Fruit fly (Drosophila melanogaster): ENCODE results near the gene Dip-B.
A peak's percentile ranks its signal among the peaks of the same experiment; 100 is the strongest.

dm6 chr3R:13815566-13816374 lies 33.7 kb downstream of the Dip-B start:
- TF ChIP-seq CG6791 (GFP tag; IDR thresholded peaks at IDR 0.05; ENCODE audit: partially characterized antibody) (no peak), CG3847 (GFP tag; IDR thresholded peaks at IDR 0.05) (no peak), row (GFP tag; IDR thresholded peaks at IDR 0.05) (0 out of 3 replicates have a peak, but pooled peaks have one; percentile 15)

All from whole organism, embryonic.